Worm (Caenorhabditis elegans): Measurements from ENCODE around the gene W04E12.7.

W04E12.7 gene

ce11 chrV:19777227-19777626, 39.9 kb upstream of the W04E12.7 start, which contains the start of gene fbxa-118:
fbxa-118 (minus strand) TSS chrV:19777327.
- TF ChIP-seq nhr-25 (tag; optimal IDR thresholded peaks at IDR 0.05; ENCODE audit: borderline replicate concordance, insufficient read depth) (no peak), lin-15B (tag; optimal IDR thresholded peaks at IDR 0.05) (no peak)

ce11 chrV:19771660-19772059, 34.3 kb upstream of the W04E12.7 start, which contains the start of gene M162.15:
M162.15 (minus strand) TSS chrV:19771760.
- no peak for TF ChIP-seq fos-1 (tag; optimal IDR thresholded peaks at IDR 0.05)
- TF ChIP-seq unc-39 (tag; optimal IDR thresholded peaks at IDR 0.05): no peak

- peak; percentile 49 for TF ChIP-seq unc-130 (GFP tag; optimal IDR thresholded peaks at IDR 0.05)
Observed at ce11 chrV:19770837-19771236, 33.5 kb upstream of the W04E12.7 start.

- TF ChIP-seq duxl-1 (tag; optimal IDR thresholded peaks at IDR 0.05; ENCODE audit: poor library complexity) (peak; percentile 54), nhr-77 (tag; optimal IDR thresholded peaks at IDR 0.05) (no peak)
Observed at ce11 chrV:19767719-19768118, 30.4 kb upstream of the W04E12.7 start.

ce11 chrV:19760751-19761150, 23.4 kb upstream of the W04E12.7 start, which contains the start of gene M162.5:
M162.5 (plus strand) TSS chrV:19761051.
- TF ChIP-seq jun-1 (tag; optimal IDR thresholded peaks at IDR 0.05): no peak
- TF ChIP-seq aha-1 (tag): peak; percentile 42

- TF ChIP-seq fos-1 (tag; optimal IDR thresholded peaks at IDR 0.05) (no peak), aha-1 (tag) (peak; percentile 77), ztf-11 (tag; optimal IDR thresholded peaks at IDR 0.05) (no peak), nhr-237 (tag; optimal IDR thresholded peaks at IDR 0.05) (no peak), set-16 (GFP tag; IDR thresholded peaks at IDR 0.05) (peak; percentile 77), attf-4 (tag; optimal IDR thresholded peaks at IDR 0.05) (no peak)
Observed at ce11 chrV:19759282-19759681, 21.9 kb upstream of the W04E12.7 start.

- no peak for TF ChIP-seq duxl-1 (tag; optimal IDR thresholded peaks at IDR 0.05; ENCODE audit: poor library complexity)
- no peak for TF ChIP-seq ztf-11 (tag; optimal IDR thresholded peaks at IDR 0.05)
- no peak for TF ChIP-seq D1046.2 (GFP tag; IDR thresholded peaks at IDR 0.05)
- no peak for TF ChIP-seq ceh-44 (GFP tag; IDR thresholded peaks at IDR 0.05)
- TF ChIP-seq F44E2.7 (GFP tag; IDR thresholded peaks at IDR 0.05): no peak
- TF ChIP-seq lin-15B (tag; optimal IDR thresholded peaks at IDR 0.05): no peak
- TF ChIP-seq T26A8.4 (GFP tag; IDR thresholded peaks at IDR 0.05): no peak
- TF ChIP-seq mxl-3 (GFP tag; optimal IDR thresholded peaks at IDR 0.05): no peak
- no peak for TF ChIP-seq lim-7 (GFP tag; IDR thresholded peaks at IDR 0.05)
- no peak for TF ChIP-seq hif-1 (tag; optimal IDR thresholded peaks at IDR 0.05)
- no peak for TF ChIP-seq F49E8.2 (tag; optimal IDR thresholded peaks at IDR 0.05; ENCODE audit: borderline replicate concordance)
- no peak for TF ChIP-seq dpl-1 (GFP tag; optimal IDR thresholded peaks at IDR 0.05)
- no peak for TF ChIP-seq ces-1 (GFP tag; optimal IDR thresholded peaks at IDR 0.05)
- no peak for TF ChIP-seq ceh-82 (tag; optimal IDR thresholded peaks at IDR 0.05)
- TF ChIP-seq ceh-62 (tag; optimal IDR thresholded peaks at IDR 0.05): no peak
- TF ChIP-seq nhr-76 (tag; optimal IDR thresholded peaks at IDR 0.05): no peak
- TF ChIP-seq Y105C5A.15 (GFP tag; IDR thresholded peaks at IDR 0.05): no peak
- no peak for TF ChIP-seq nhr-6 (tag; optimal IDR thresholded peaks at IDR 0.05)
- no peak for TF ChIP-seq snpc-1.2 (GFP tag; IDR thresholded peaks at IDR 0.05)
Observed at ce11 chrV:19756253-19756652, 18.9 kb upstream of the W04E12.7 start, which contains the start of gene W04E12.9. W04E12.9 (plus strand) TSS chrV:19756553.

ce11 chrV:19755260-19755659, 17.9 kb upstream of the W04E12.7 start, which contains the start of gene clec-50:
clec-50 (minus strand) TSS chrV:19755368.
- TF ChIP-seq daf-8 (GFP tag; IDR thresholded peaks at IDR 0.05) (no peak), nhr-25 (tag; optimal IDR thresholded peaks at IDR 0.05; ENCODE audit: borderline replicate concordance, insufficient read depth) (no peak), hlh-11 (tag; optimal IDR thresholded peaks at IDR 0.05) (peak; percentile 68), dmd-6 (GFP tag; IDR thresholded peaks at IDR 0.05) (peak; percentile 95), duxl-1 (tag; optimal IDR thresholded peaks at IDR 0.05; ENCODE audit: poor library complexity) (no peak), nhr-41 (GFP tag; IDR thresholded peaks at IDR 0.05) (no peak), zfp-2 (tag; optimal IDR thresholded peaks at IDR 0.05) (no peak), hmg-1.1 (GFP tag; IDR thresholded peaks at IDR 0.05) (no peak), nhr-77 (tag; optimal IDR thresholded peaks at IDR 0.05) (peak; percentile 25), mxl-3 (GFP tag; optimal IDR thresholded peaks at IDR 0.05) (peak; percentile 89), php-3 (GFP tag; IDR thresholded peaks at IDR 0.05) (peak; percentile 80), ceh-28 (tag; optimal IDR thresholded peaks at IDR 0.05) (no peak), mdt-29 (GFP tag; IDR thresholded peaks at IDR 0.05) (no peak), lin-1 (GFP tag; IDR thresholded peaks at IDR 0.05) (0 out of 2 replicates have a peak, but pooled peaks have one; percentile 14)
